Worm (Caenorhabditis elegans): Measurements from ENCODE around the gene str-84.

Gene str-84

ce11 chrV:8988104-8988503 is 7.4 kb upstream of the str-84 start, which contains the start of gene str-87:
TSS of gene str-87 (minus strand) at chrV:8988204.
- TF ChIP-seq F13C5.2 (tag; optimal IDR thresholded peaks at IDR 0.05) = no peak
- no peak for TF ChIP-seq tbx-11 (GFP tag; IDR thresholded peaks at IDR 0.05)
- no peak for TF ChIP-seq hmg-4 (GFP tag; optimal IDR thresholded peaks at IDR 0.05)
- TF ChIP-seq hmbx-1 (tag; optimal IDR thresholded peaks at IDR 0.05) = no peak
- no peak for TF ChIP-seq ama-1 (optimal IDR thresholded peaks at IDR 0.05)
- TF ChIP-seq ets-7 (tag; optimal IDR thresholded peaks at IDR 0.05) = no peak
- no peak for TF ChIP-seq hnd-1 (tag; optimal IDR thresholded peaks at IDR 0.05)
- no peak for TF ChIP-seq aly-1 (tag; optimal IDR thresholded peaks at IDR 0.05)
- no peak for TF ChIP-seq ceh-13 (GFP tag; optimal IDR thresholded peaks at IDR 0.05)
- no peak for TF ChIP-seq tbx-37 (GFP tag; conservative IDR thresholded peaks at IDR 0.05)
- TF ChIP-seq flt-1 (GFP tag; IDR thresholded peaks at IDR 0.05) = no peak
- TF ChIP-seq tra-4 (tag; optimal IDR thresholded peaks at IDR 0.05) = no peak
- TF ChIP-seq scrt-1 (GFP tag; IDR thresholded peaks at IDR 0.05) = no peak
- TF ChIP-seq B0310.2 (tag; optimal IDR thresholded peaks at IDR 0.05) = no peak
- no peak for TF ChIP-seq pes-1 (GFP tag; IDR thresholded peaks at IDR 0.05)
- TF ChIP-seq ceh-36 (tag; optimal IDR thresholded peaks at IDR 0.05) = no peak
- TF ChIP-seq sea-1 (GFP tag; conservative IDR thresholded peaks at IDR 0.05) = no peak

- no peak for TF ChIP-seq flt-1 (GFP tag; IDR thresholded peaks at IDR 0.05)
Observed at ce11 chrV:8985740-8986139, 5.0 kb upstream of the str-84 start, which contains the start of gene str-85. TSS of gene str-85 (minus strand) at chrV:8985840.

ce11 chrV:8984783-8985182 is 4.0 kb upstream of the str-84 start:
- TF ChIP-seq ceh-36 (tag; optimal IDR thresholded peaks at IDR 0.05) (no peak), tbx-37 (GFP tag; conservative IDR thresholded peaks at IDR 0.05) (no peak), pes-1 (GFP tag; IDR thresholded peaks at IDR 0.05) (no peak), ets-7 (tag; optimal IDR thresholded peaks at IDR 0.05) (no peak), hnd-1 (tag; optimal IDR thresholded peaks at IDR 0.05) (no peak)

ce11 chrV:8983604-8984003 is 2.9 kb upstream of the str-84 start, which contains the start of gene str-86:
TSS of gene str-86 (minus strand) at chrV:8983704.
- TF ChIP-seq hmbx-1 (tag; optimal IDR thresholded peaks at IDR 0.05) (no peak), B0310.2 (tag; optimal IDR thresholded peaks at IDR 0.05) (no peak), tra-4 (tag; optimal IDR thresholded peaks at IDR 0.05) (no peak), hnd-1 (tag; optimal IDR thresholded peaks at IDR 0.05) (no peak), ama-1 (optimal IDR thresholded peaks at IDR 0.05) (no peak), tbx-11 (GFP tag; IDR thresholded peaks at IDR 0.05) (no peak), sea-1 (GFP tag; conservative IDR thresholded peaks at IDR 0.05) (no peak), ets-7 (tag; optimal IDR thresholded peaks at IDR 0.05) (no peak)

- TF ChIP-seq tra-4 (tag; optimal IDR thresholded peaks at IDR 0.05) = no peak
- no peak for TF ChIP-seq hnd-1 (tag; optimal IDR thresholded peaks at IDR 0.05)
- no peak for TF ChIP-seq ceh-13 (GFP tag; optimal IDR thresholded peaks at IDR 0.05)
- no peak for TF ChIP-seq tbx-11 (GFP tag; IDR thresholded peaks at IDR 0.05)
- no peak for TF ChIP-seq sea-1 (GFP tag; conservative IDR thresholded peaks at IDR 0.05)
- no peak for TF ChIP-seq F13C5.2 (tag; optimal IDR thresholded peaks at IDR 0.05)
- no peak for TF ChIP-seq scrt-1 (GFP tag; IDR thresholded peaks at IDR 0.05)
- TF ChIP-seq pes-1 (GFP tag; IDR thresholded peaks at IDR 0.05) = no peak
- TF ChIP-seq hmg-4 (GFP tag; optimal IDR thresholded peaks at IDR 0.05) = no peak
- no peak for TF ChIP-seq ets-7 (tag; optimal IDR thresholded peaks at IDR 0.05)
- TF ChIP-seq B0310.2 (tag; optimal IDR thresholded peaks at IDR 0.05) = no peak
- no peak for TF ChIP-seq tbx-37 (GFP tag; conservative IDR thresholded peaks at IDR 0.05)
- TF ChIP-seq hmbx-1 (tag; optimal IDR thresholded peaks at IDR 0.05) = no peak
- no peak for TF ChIP-seq flt-1 (GFP tag; IDR thresholded peaks at IDR 0.05)
- TF ChIP-seq ama-1 (optimal IDR thresholded peaks at IDR 0.05) = no peak
- TF ChIP-seq aly-1 (tag; optimal IDR thresholded peaks at IDR 0.05) = no peak
- no peak for TF ChIP-seq ceh-36 (tag; optimal IDR thresholded peaks at IDR 0.05)
Observed at ce11 chrV:8977895-8978294, 2.9 kb downstream of the str-84 start.

ce11 chrV:8974889-8975422 is 5.8 kb downstream of the str-84 start, which contains the start of gene nhr-143:
TSS of gene nhr-143 (minus strand) at chrV:8974939.
- TF ChIP-seq sea-1 (GFP tag; conservative IDR thresholded peaks at IDR 0.05) (no peak), ceh-36 (tag; optimal IDR thresholded peaks at IDR 0.05) (no peak), tbx-37 (GFP tag; conservative IDR thresholded peaks at IDR 0.05) (no peak)

ce11 chrV:8972271-8972670 is 8.5 kb downstream of the str-84 start, which contains the start of gene nhr-195:
TSS of gene nhr-195 (minus strand) at chrV:8972371.
- TF ChIP-seq tra-4 (tag; optimal IDR thresholded peaks at IDR 0.05) (no peak), hmbx-1 (tag; optimal IDR thresholded peaks at IDR 0.05) (no peak), hnd-1 (tag; optimal IDR thresholded peaks at IDR 0.05) (no peak), pes-1 (GFP tag; IDR thresholded peaks at IDR 0.05) (no peak), B0310.2 (tag; optimal IDR thresholded peaks at IDR 0.05) (no peak), scrt-1 (GFP tag; IDR thresholded peaks at IDR 0.05) (no peak), flt-1 (GFP tag; IDR thresholded peaks at IDR 0.05) (no peak), ceh-36 (tag; optimal IDR thresholded peaks at IDR 0.05) (no peak), ceh-13 (GFP tag; optimal IDR thresholded peaks at IDR 0.05) (no peak), hmg-4 (GFP tag; optimal IDR thresholded peaks at IDR 0.05) (no peak), tbx-37 (GFP tag; conservative IDR thresholded peaks at IDR 0.05) (no peak)

ce11 chrV:8966086-8966485 is 14.7 kb downstream of the str-84 start, which contains the start of gene nhr-219:
TSS of gene nhr-219 (minus strand) at chrV:8966186.
- no peak for TF ChIP-seq hmbx-1 (tag; optimal IDR thresholded peaks at IDR 0.05)

Data from whole organism, early embryonic.